Worm (Caenorhabditis elegans): Measurements from ENCODE around the gene R74.8.

DNA sequence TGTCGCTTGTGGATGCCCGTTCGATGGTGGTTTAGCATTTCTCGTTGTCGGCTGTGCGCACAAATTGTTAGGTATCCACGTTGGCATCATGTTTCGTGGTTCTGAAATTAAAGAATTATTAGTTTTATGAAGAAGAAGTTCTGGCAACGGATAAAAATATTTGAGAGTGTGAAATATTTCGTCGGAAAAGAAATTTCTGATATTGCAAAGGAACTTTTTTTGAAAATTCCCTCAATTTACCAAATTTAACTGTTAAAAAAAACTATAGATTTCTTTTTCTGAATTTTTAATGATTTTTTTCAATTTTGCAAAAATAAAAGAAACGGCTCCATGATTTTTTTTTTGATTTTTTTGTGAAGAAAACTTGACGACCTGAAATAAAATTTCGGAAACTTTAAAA, 21.9 kb downstream of the R74.8 start, which contains the start of gene mpk-1:
- TF ChIP-seq flt-1 (GFP tag; IDR thresholded peaks at IDR 0.05) = no peak
- TF ChIP-seq T22C8.4 (GFP tag; IDR thresholded peaks at IDR 0.05) = no peak
- TF ChIP-seq klf-2 (GFP tag; conservative IDR thresholded peaks at IDR 0.05) = no peak
- no peak for TF ChIP-seq ztf-23 (GFP tag; IDR thresholded peaks at IDR 0.05)
- no peak for TF ChIP-seq med-1 (GFP tag; optimal IDR thresholded peaks at IDR 0.05; ENCODE audit: insufficient read depth)
